Worm (Caenorhabditis elegans) whole organism, late embryonic: ENCODE data around the gene Y94H6A.12.

ENCODE experiments used
- ceh-31 ChIP-seq: sonication (generic microtip); optimal IDR thresholded peaks from 2 replicates; lab custom pipeline; 2016; ENCODE audit warnings: missing genetic modification characterization, missing compliant biosample characterization
- ceh-34 ChIP-seq: sonication (generic microtip); optimal IDR thresholded peaks from 2 replicates; lab custom pipeline; 2016; ENCODE audit warnings: mild to moderate bottlenecking, missing genetic modification characterization, missing compliant biosample characterization
- ceh-48 ChIP-seq: sonication (generic microtip); optimal IDR thresholded peaks from 2 replicates; lab custom pipeline; 2016; ENCODE audit warnings: missing genetic modification characterization, inconsistent platforms, missing compliant biosample characterization
- dmd-4 ChIP-seq: sonication (generic microtip); optimal IDR thresholded peaks from 2 replicates; lab custom pipeline; 2016; ENCODE audit warnings: borderline replicate concordance, missing genetic modification characterization, missing compliant biosample characterization
- ets-4 ChIP-seq: sonication (generic microtip); optimal IDR thresholded peaks from 2 replicates; lab custom pipeline; 2016; ENCODE audit warnings: missing genetic modification characterization, missing compliant biosample characterization
- pag-3 ChIP-seq: sonication (generic microtip); optimal IDR thresholded peaks from 2 replicates; lab custom pipeline; 2016; ENCODE audit warnings: missing compliant biosample characterization, missing genetic modification characterization, borderline replicate concordance
- unc-86 ChIP-seq: sonication (generic microtip); optimal IDR thresholded peaks from 2 replicates; lab custom pipeline; 2016; ENCODE audit warnings: missing genetic modification characterization, missing compliant biosample characterization
- ztf-16 ChIP-seq: sonication (generic microtip); optimal IDR thresholded peaks from 2 replicates; lab custom pipeline; 2017; ENCODE audit warnings: missing genetic modification characterization, missing compliant biosample characterization

DNA sequence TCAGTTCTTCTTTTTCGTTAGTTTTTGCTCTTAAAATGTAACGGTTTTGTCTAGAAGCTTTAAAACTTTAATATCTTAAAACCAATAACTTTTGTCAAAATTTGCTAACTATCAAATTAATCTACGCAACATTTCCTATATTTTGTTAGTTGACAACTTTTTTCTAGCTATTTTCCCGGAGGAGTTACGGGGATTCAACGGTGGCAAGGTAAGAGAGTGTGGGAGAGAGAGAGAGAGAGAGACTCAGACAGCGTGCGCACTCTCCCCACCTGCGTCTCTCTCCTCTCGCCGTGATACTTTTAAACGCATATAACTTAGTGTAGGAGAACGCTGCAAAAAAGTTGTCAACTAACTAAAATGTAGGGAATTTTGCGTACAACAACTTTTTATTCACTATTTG, 40.7 kb upstream of the Y94H6A.12 start:
- TF ChIP-seq ztf-16 (tag; lab: Kevin White, UChicago) (no peak), unc-86 (tag; lab: Kevin White, UChicago) (no peak), dmd-4 (tag; lab: Kevin White, UChicago) (no peak), ceh-48 (no peak), ceh-34 (tag; lab: Kevin White, UChicago) (no peak), ceh-31 (tag; lab: Kevin White, UChicago) (no peak), ets-4 (no peak), pag-3 (tag; lab: Kevin White, UChicago) (no peak)
